Worm (Caenorhabditis elegans): ENCODE data around the gene ZC412.5.

DNA sequence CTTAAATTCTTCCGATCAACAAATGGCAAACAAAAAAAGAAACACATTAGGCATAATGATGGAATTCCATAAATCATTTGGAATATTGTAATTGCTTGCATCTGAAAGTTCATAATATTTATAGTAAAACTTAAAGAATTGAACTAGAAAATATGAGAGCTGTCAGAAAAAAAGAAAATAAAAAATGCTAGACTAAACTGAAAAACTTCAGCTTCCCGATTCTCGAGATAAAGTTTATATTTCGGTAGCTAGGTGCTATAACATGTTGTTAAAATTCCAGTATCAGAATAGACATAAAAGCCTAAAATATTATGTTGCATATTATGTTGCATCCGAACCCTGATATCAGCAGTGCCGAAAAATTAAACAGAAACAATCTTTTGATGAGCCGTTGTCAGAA, 48.8 kb upstream of the ZC412.5 start, which contains the start of gene srg-54:
- TF ChIP-seq elt-3 (tag; optimal IDR thresholded peaks at IDR 0.05) (no peak), nhr-237 (tag; optimal IDR thresholded peaks at IDR 0.05) (no peak), hlh-1 (tag; optimal IDR thresholded peaks at IDR 0.05) (no peak), pha-4 (tag; optimal IDR thresholded peaks at IDR 0.05) (no peak), unc-120 (tag; optimal IDR thresholded peaks at IDR 0.05; ENCODE audit: poor library complexity, severe bottlenecking) (no peak), unc-62 (GFP tag; optimal IDR thresholded peaks at IDR 0.05) (no peak), blmp-1 (tag; optimal IDR thresholded peaks at IDR 0.05) (no peak), lin-13 (tag; optimal IDR thresholded peaks at IDR 0.05) (no peak), bed-3 (GFP tag; optimal IDR thresholded peaks at IDR 0.05) (no peak), nhr-76 (tag; optimal IDR thresholded peaks at IDR 0.05) (no peak), unc-39 (tag; optimal IDR thresholded peaks at IDR 0.05) (no peak), ceh-83 (GFP tag; optimal IDR thresholded peaks at IDR 0.05) (no peak)

All from whole organism, mixed stage, embryonic.